Fruit fly (Drosophila melanogaster) whole organism, embryonic: ENCODE results near the gene Pex14.

Experiments
- Atf6 ChIP-seq: fragments of 200-800 bp; sonication (Bioruptor generic); IDR thresholded peaks from 2 replicates; pipeline ENCODE4 v1.3.6; 2022; ENCODE audit warnings: missing biosample characterization, missing genetic modification characterization
- B-H1 ChIP-seq: fragments of 200-800 bp; sonication (Bioruptor generic); IDR thresholded peaks from 3 replicates; pipeline ENCODE4 v1.3.6; 2022; ENCODE audit warnings: missing biosample characterization, missing genetic modification characterization
- CG10654 ChIP-seq: fragments of 200-800 bp; sonication (Bioruptor generic); optimal IDR thresholded peaks from 2 replicates; lab custom pipeline; 2016; ENCODE audit warnings: missing biosample characterization, missing genetic modification characterization
- CG11247 ChIP-seq: fragments of 200-800 bp; sonication (Bioruptor generic); IDR thresholded peaks from 2 replicates; pipeline ENCODE4 v1.3.6; 2022; ENCODE audit warnings: missing biosample characterization, missing genetic modification characterization
- CG1529 ChIP-seq: fragments of 200-800 bp; sonication (Bioruptor generic); optimal IDR thresholded peaks from 3 replicates; lab custom pipeline; 2018; ENCODE audit warnings: missing biosample characterization, missing genetic modification characterization
- CG1603 ChIP-seq: fragments of 200-800 bp; sonication (Bioruptor generic); optimal IDR thresholded peaks from 2 replicates; lab custom pipeline; 2019; ENCODE audit warnings: missing biosample characterization, mild to moderate bottlenecking, missing genetic modification characterization, moderate library complexity
- CG16779 ChIP-seq: fragments of 200-800 bp; sonication (Bioruptor generic); IDR thresholded peaks from 2 replicates; pipeline ENCODE4 v1.3.6; 2022; ENCODE audit warnings: missing biosample characterization, missing genetic modification characterization
- CG18764 ChIP-seq: fragments of 200-800 bp; sonication (Bioruptor generic); optimal IDR thresholded peaks from 3 replicates; lab custom pipeline; 2016; ENCODE audit warnings: missing biosample characterization, missing genetic modification characterization
- CG2875 ChIP-seq: fragments of 200-800 bp; sonication (Bioruptor generic); optimal IDR thresholded peaks from 2 replicates; lab custom pipeline; 2017; ENCODE audit warnings: missing biosample characterization, mild to moderate bottlenecking, missing genetic modification characterization, missing genetic modification reagents
- CG33557 ChIP-seq: fragments of 200-800 bp; sonication (Bioruptor generic); optimal IDR thresholded peaks from 2 replicates; lab custom pipeline; 2019; ENCODE audit warnings: missing biosample characterization, mild to moderate bottlenecking, missing genetic modification characterization, moderate library complexity
- CG4854 ChIP-seq: fragments of 200-800 bp; sonication (Bioruptor generic); optimal IDR thresholded peaks from 2 replicates; lab custom pipeline; 2016; ENCODE audit warnings: missing biosample characterization, missing genetic modification characterization, inconsistent platforms
- CG6272 ChIP-seq: fragments of 200-800 bp; sonication (Bioruptor generic); IDR thresholded peaks from 2 replicates; pipeline ENCODE4 v1.3.6; 2022; ENCODE audit warnings: missing biosample characterization, missing genetic modification characterization
- CG7786 ChIP-seq: fragments of 200-800 bp; sonication (Bioruptor generic); optimal IDR thresholded peaks from 2 replicates; lab custom pipeline; 2016; ENCODE audit warnings: missing biosample characterization, missing genetic modification characterization
- CG9817 ChIP-seq: fragments of 200-800 bp; sonication (Bioruptor generic); optimal IDR thresholded peaks from 2 replicates; lab custom pipeline; 2018; ENCODE audit warnings: missing biosample characterization, mild to moderate bottlenecking, missing genetic modification characterization, moderate library complexity
- E2f2 ChIP-seq: fragments of 200-800 bp; sonication (Bioruptor generic); IDR thresholded peaks from 2 replicates; pipeline ENCODE4 v1.3.6; 2022; ENCODE audit warnings: missing biosample characterization, missing genetic modification characterization
- Gug ChIP-seq: fragments of 200-800 bp; sonication (Bioruptor generic); IDR thresholded peaks from 4 replicates; pipeline ENCODE4 v1.3.6; 2022; ENCODE audit warnings: missing biosample characterization, missing genetic modification characterization
- MESR4 ChIP-seq: fragments of 200-800 bp; sonication (Bioruptor generic); optimal IDR thresholded peaks from 2 replicates; lab custom pipeline; 2018; ENCODE audit warnings: missing biosample characterization, mild to moderate bottlenecking, missing genetic modification characterization, moderate library complexity
- Max ChIP-seq: fragments of 200-800 bp; sonication (Bioruptor generic); optimal IDR thresholded peaks from 2 replicates; lab custom pipeline; 2016; ENCODE audit warnings: missing biosample characterization, mild to moderate bottlenecking, missing genetic modification characterization
- Meics ChIP-seq: fragments of 200-800 bp; sonication (Bioruptor generic); optimal IDR thresholded peaks from 2 replicates; lab custom pipeline; 2017; ENCODE audit warnings: missing biosample characterization, mild to moderate bottlenecking, missing genetic modification characterization
- Myb ChIP-seq: fragments of 200-800 bp; sonication (Bioruptor generic); optimal IDR thresholded peaks from 2 replicates; lab custom pipeline; 2016; ENCODE audit warnings: missing biosample characterization, missing genetic modification characterization
- NK7.1 ChIP-seq: fragments of 200-800 bp; sonication (Bioruptor generic); optimal IDR thresholded peaks from 3 replicates; lab custom pipeline; 2016; ENCODE audit warnings: missing biosample characterization, missing genetic modification characterization
- Pdp1 ChIP-seq, 2 experiments: fragments of 200-800 bp; sonication (Bioruptor generic); optimal IDR thresholded peaks; 3 replicates each; lab custom pipeline; 2016; ENCODE audit warnings: missing biosample characterization in 2 of 2, missing genetic modification characterization in 2 of 2, mild to moderate bottlenecking in 1 of 2, moderate library complexity in 1 of 2
- Ravus ChIP-seq: fragments of 200-800 bp; sonication (Bioruptor generic); IDR thresholded peaks from 2 replicates; pipeline ENCODE4 v1.3.6; 2022; ENCODE audit warnings: missing biosample characterization, missing genetic modification characterization
- Scr ChIP-seq: fragments of 200-800 bp; sonication (Bioruptor generic); IDR thresholded peaks from 2 replicates; pipeline ENCODE4 v1.3.6; 2022; ENCODE audit warnings: missing biosample characterization, missing genetic modification characterization; ENCODE audit not compliant: partially characterized antibody
- bcd ChIP-seq: fragments of 200-800 bp; sonication (Bioruptor generic); optimal IDR thresholded peaks from 2 replicates; lab custom pipeline; 2017; ENCODE audit warnings: missing biosample characterization, mild to moderate bottlenecking, missing genetic modification characterization
- caup ChIP-seq: fragments of 200-800 bp; sonication (Bioruptor generic); optimal IDR thresholded peaks from 3 replicates; lab custom pipeline; 2017; ENCODE audit warnings: missing biosample characterization, mild to moderate bottlenecking, missing genetic modification characterization, moderate library complexity; ENCODE audit not compliant: severe bottlenecking
- crol ChIP-seq: fragments of 200-800 bp; sonication (Bioruptor generic); IDR thresholded peaks from 2 replicates; pipeline ENCODE4 v1.3.6; 2022; ENCODE audit warnings: missing biosample characterization, missing genetic modification characterization
- dan ChIP-seq: fragments of 200-800 bp; sonication (Bioruptor generic); IDR thresholded peaks from 2 replicates; pipeline ENCODE4 v1.3.6; 2022; ENCODE audit warnings: missing biosample characterization, missing genetic modification characterization
- eyg ChIP-seq: fragments of 200-800 bp; sonication (Bioruptor generic); optimal IDR thresholded peaks from 3 replicates; lab custom pipeline; 2016; ENCODE audit warnings: missing biosample characterization, missing genetic modification characterization
- gfzf ChIP-seq: fragments of 200-800 bp; sonication (Bioruptor generic); optimal IDR thresholded peaks from 2 replicates; lab custom pipeline; 2016; ENCODE audit warnings: missing biosample characterization, mild to moderate bottlenecking, missing genetic modification characterization, moderate library complexity
- grn ChIP-seq: fragments of 200-800 bp; sonication (Bioruptor generic); optimal IDR thresholded peaks from 3 replicates; lab custom pipeline; 2017; ENCODE audit warnings: missing biosample characterization, missing genetic modification characterization
- gsb-n ChIP-seq: fragments of 200-800 bp; sonication (Bioruptor generic); optimal IDR thresholded peaks from 3 replicates; lab custom pipeline; 2018; ENCODE audit warnings: missing biosample characterization, mild to moderate bottlenecking, missing genetic modification characterization
- her ChIP-seq: fragments of 200-800 bp; sonication (Bioruptor generic); optimal IDR thresholded peaks from 2 replicates; lab custom pipeline; 2016; ENCODE audit warnings: missing biosample characterization, missing genetic modification characterization
- jumu ChIP-seq: fragments of 200-800 bp; sonication (Bioruptor generic); optimal IDR thresholded peaks from 3 replicates; lab custom pipeline; 2016; ENCODE audit warnings: missing biosample characterization, missing genetic modification characterization
- kni ChIP-seq: fragments of 200-800 bp; sonication (Bioruptor generic); optimal IDR thresholded peaks from 3 replicates; lab custom pipeline; 2017; ENCODE audit warnings: mild to moderate bottlenecking, missing biosample characterization, missing genetic modification reagents, missing genetic modification characterization
- lilli ChIP-seq: fragments of 200-800 bp; sonication (Bioruptor generic); optimal IDR thresholded peaks from 3 replicates; lab custom pipeline; 2016; ENCODE audit warnings: missing biosample characterization, missing genetic modification characterization
- mirr ChIP-seq: fragments of 200-800 bp; sonication (Bioruptor generic); optimal IDR thresholded peaks from 3 replicates; lab custom pipeline; 2018; ENCODE audit warnings: missing biosample characterization, mild to moderate bottlenecking, missing genetic modification characterization
- nerfin-2 ChIP-seq: fragments of 200-800 bp; sonication (Bioruptor generic); IDR thresholded peaks from 2 replicates; pipeline ENCODE4 v1.3.6; 2022; ENCODE audit warnings: missing biosample characterization, missing genetic modification characterization; ENCODE audit not compliant: partially characterized antibody
- onecut ChIP-seq: fragments of 200-800 bp; sonication (Bioruptor generic); IDR thresholded peaks from 2 replicates; pipeline ENCODE4 v1.3.6; 2022; ENCODE audit warnings: missing biosample characterization, missing genetic modification characterization
- pho ChIP-seq: fragments of 200-800 bp; sonication (Bioruptor generic); optimal IDR thresholded peaks from 2 replicates; lab custom pipeline; 2016; ENCODE audit warnings: missing biosample characterization, missing genetic modification characterization
- rib ChIP-seq: fragments of 200-800 bp; sonication (Bioruptor generic); IDR thresholded peaks from 2 replicates; pipeline ENCODE4 v1.3.6; 2022; ENCODE audit warnings: missing biosample characterization, missing genetic modification characterization
- sd ChIP-seq: fragments of 200-800 bp; sonication (Bioruptor generic); optimal IDR thresholded peaks from 3 replicates; lab custom pipeline; 2018; ENCODE audit warnings: missing biosample characterization, mild to moderate bottlenecking, missing genetic modification characterization, moderate library complexity
- tio ChIP-seq: fragments of 200-800 bp; sonication (Bioruptor generic); optimal IDR thresholded peaks from 2 replicates; lab custom pipeline; 2017; ENCODE audit warnings: missing biosample characterization, missing genetic modification characterization, inconsistent platforms
- tna ChIP-seq: fragments of 200-800 bp; sonication (Bioruptor generic); IDR thresholded peaks from 2 replicates; pipeline ENCODE4 v1.3.6; 2022; ENCODE audit warnings: missing biosample characterization, missing genetic modification characterization; ENCODE audit not compliant: partially characterized antibody
- tup ChIP-seq: fragments of 200-800 bp; sonication (Bioruptor generic); optimal IDR thresholded peaks from 2 replicates; lab custom pipeline; 2016; ENCODE audit warnings: missing biosample characterization, mild to moderate bottlenecking, missing genetic modification characterization, moderate library complexity

Pex14 gene

DNA sequence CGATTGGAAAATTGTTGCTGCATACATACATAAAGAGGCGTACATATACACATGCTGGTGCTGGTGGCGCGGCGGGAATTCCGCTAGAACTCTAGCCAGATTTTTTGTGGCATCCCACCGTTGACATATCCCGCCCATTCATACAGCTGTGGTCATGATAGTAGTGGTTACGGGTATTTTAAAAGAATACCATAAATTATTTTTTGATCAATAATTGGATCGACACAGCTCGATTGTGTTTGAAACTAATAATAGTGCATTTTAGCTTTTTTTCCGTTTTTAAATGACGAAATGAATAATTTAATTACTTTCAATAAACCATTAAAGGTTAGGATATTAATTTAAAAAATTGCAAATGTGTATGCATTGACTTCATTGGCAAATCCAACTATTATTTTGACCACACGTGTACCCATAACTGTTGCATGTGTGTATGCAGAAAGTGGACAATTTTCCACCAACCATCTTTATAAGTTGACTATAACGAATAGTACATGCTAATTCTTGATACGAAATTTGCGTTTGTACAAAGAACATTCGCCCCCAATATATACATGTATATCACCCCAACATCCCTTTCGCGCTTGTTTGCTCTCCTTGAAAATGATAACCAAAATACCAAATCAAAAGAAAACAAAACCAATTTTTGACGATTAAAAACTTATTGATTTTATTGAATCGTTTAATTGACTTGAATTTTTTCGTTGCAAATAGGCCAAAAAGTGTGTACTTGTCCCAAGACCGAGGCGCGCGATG, 6.5 kb upstream of the Pex14 start (continued):
- TF ChIP-seq Max (GFP tag; lab: Kevin White, UChicago) = peak; percentile 75
- TF ChIP-seq dan (GFP tag; lab: Robert Waterston, UW) = no peak
- no peak for TF ChIP-seq gfzf (GFP tag; lab: Kevin White, UChicago)
- peak; percentile 73 for TF ChIP-seq CG2875
- peak; percentile 84 for TF ChIP-seq Meics (GFP tag; lab: Kevin White, UChicago)
- TF ChIP-seq CG16779 = peak; percentile 63; the same call in 1 of the 2 replicates
- peak; percentile 59 for TF ChIP-seq pho (GFP tag; lab: Kevin White, UChicago)
- no peak for TF ChIP-seq nerfin-2 (GFP tag; lab: Robert Waterston, UW)
- peak; percentile 29 for TF ChIP-seq tup
- no peak for TF ChIP-seq crol (GFP tag; lab: Robert Waterston, UW)
- TF ChIP-seq CG1529 (GFP tag; lab: Kevin White, UChicago) = peak; percentile 56
- peak; percentile 80 for TF ChIP-seq Atf6 (GFP tag; lab: Robert Waterston, UW)
- peak; percentile 78 for TF ChIP-seq CG11247 (GFP tag; lab: Robert Waterston, UW)
- TF ChIP-seq lilli = peak; percentile 84
- peak; percentile 30 for TF ChIP-seq CG9817 (tag; lab: Kevin White, UChicago)
- TF ChIP-seq MESR4 (GFP tag; lab: Kevin White, UChicago) = peak; percentile 60
- TF ChIP-seq Myb (GFP tag; lab: Kevin White, UChicago) = peak; percentile 24
- peak; percentile 99 for TF ChIP-seq sd
- TF ChIP-seq jumu (GFP tag; lab: Kevin White, UChicago) = peak; percentile 67
- TF ChIP-seq CG4854 = peak; percentile 66
- peak; percentile 42 for TF ChIP-seq rib (GFP tag; lab: Robert Waterston, UW)
- TF ChIP-seq grn (GFP tag; lab: Kevin White, UChicago) = no peak
- TF ChIP-seq CG7786 (GFP tag; lab: Kevin White, UChicago) = peak; percentile 75
- TF ChIP-seq CG18764 (GFP tag; lab: Kevin White, UChicago) = peak; percentile 69
- TF ChIP-seq tio (GFP tag; lab: Kevin White, UChicago) = peak; percentile 71
- peak; percentile 13 for TF ChIP-seq NK7.1
- no peak for TF ChIP-seq kni (GFP tag; lab: Kevin White, UChicago)
- TF ChIP-seq E2f2 = peak; percentile 58
- peak; percentile 61 for TF ChIP-seq CG10654 (GFP tag; lab: Kevin White, UChicago)
- no peak for TF ChIP-seq Scr (GFP tag; lab: Robert Waterston, UW)
- peak; percentile 81 for TF ChIP-seq onecut
- TF ChIP-seq B-H1 (GFP tag; lab: Robert Waterston, UW) = peak; percentile 71
- peak; percentile 75 to 78 for TF ChIP-seq Pdp1 (GFP tag; optimal IDR thresholded peaks at IDR 0.05; lab: Kevin White, UChicago)
- no peak for TF ChIP-seq tna (GFP tag; lab: Robert Waterston, UW)
- TF ChIP-seq eyg = peak; percentile 64
- TF ChIP-seq CG1603 (tag; lab: Kevin White, UChicago) = peak; percentile 86
- TF ChIP-seq Ravus (GFP tag; lab: Robert Waterston, UW) = peak; percentile 42; the same call in 1 of the 2 replicates
- peak; percentile 71 for TF ChIP-seq bcd (GFP tag; lab: Kevin White, UChicago)
- TF ChIP-seq her = peak; percentile 38
- peak; percentile 84 for TF ChIP-seq caup (GFP tag; lab: Kevin White, UChicago)
- TF ChIP-seq CG6272 (GFP tag; lab: Robert Waterston, UW) = peak; percentile 26; the same call in 1 of the 2 replicates
- peak; percentile 77 for TF ChIP-seq gsb-n (tag; lab: Kevin White, UChicago)
- TF ChIP-seq CG33557 (GFP tag; lab: Kevin White, UChicago) = no peak
- TF ChIP-seq mirr (GFP tag; lab: Kevin White, UChicago) = peak; percentile 45
- TF ChIP-seq Gug (GFP tag; lab: Robert Waterston, UW) = peak; percentile 71; the same call in 3 of the 4 replicates
